Worm (Caenorhabditis elegans) whole organism, L3 larva: ENCODE measurements around the gene sek-3.

Source experiments
- R02D3.7 ChIP-seq: fragments of 150-350 bp; optimal IDR thresholded peaks from 2 replicates; lab custom pipeline; 2014; ENCODE audit warnings: missing biosample characterization, missing genetic modification characterization
- ZK546.5 ChIP-seq: sonication (generic microtip); optimal IDR thresholded peaks from 2 replicates; lab custom pipeline; 2017; ENCODE audit warnings: missing biosample characterization, missing genetic modification characterization
- ceh-16 ChIP-seq: sonication (generic microtip); optimal IDR thresholded peaks from 2 replicates; lab custom pipeline; 2017; ENCODE audit warnings: missing biosample characterization, missing genetic modification characterization
- ceh-28 ChIP-seq: fragments of 150-350 bp; optimal IDR thresholded peaks from 2 replicates; lab custom pipeline; 2014; ENCODE audit warnings: missing biosample characterization, missing genetic modification reagents, missing genetic modification characterization
- ceh-82 ChIP-seq: fragments of 150-350 bp; optimal IDR thresholded peaks from 2 replicates; lab custom pipeline; 2014; ENCODE audit warnings: missing biosample characterization, missing genetic modification characterization
- egl-27 ChIP-seq: sonication (generic microtip); optimal IDR thresholded peaks from 4 replicates; lab custom pipeline; 2017; ENCODE audit warnings: missing biosample characterization, missing genetic modification reagents, missing genetic modification characterization
- egl-5 ChIP-seq: fragments of 150-350 bp; optimal IDR thresholded peaks from 2 replicates; lab custom pipeline; 2017; ENCODE audit warnings: missing biosample characterization, missing genetic modification reagents, missing genetic modification characterization, inconsistent platforms
- elt-1 ChIP-seq: fragments of 150-350 bp; optimal IDR thresholded peaks from 2 replicates; lab custom pipeline; 2014; ENCODE audit warnings: missing biosample characterization, missing genetic modification characterization
- elt-2 ChIP-seq: sonication (generic microtip); optimal IDR thresholded peaks from 2 replicates; lab custom pipeline; 2016; ENCODE audit warnings: missing genetic modification reagents, mild to moderate bottlenecking, missing genetic modification characterization, missing compliant biosample characterization
- elt-3 ChIP-seq, 3 experiments: fragments of 150-350 bp in 1 of 3; sonication (generic microtip) in 2 of 3; optimal IDR thresholded peaks; 2 replicates in 2 of 3; 4 replicates in 1 of 3; lab custom pipeline; 2014 to 2017; ENCODE audit warnings: missing biosample characterization in 3 of 3, missing genetic modification characterization in 3 of 3
- fkh-10 ChIP-seq: sonication (generic microtip); optimal IDR thresholded peaks from 2 replicates; lab custom pipeline; 2017; ENCODE audit warnings: missing biosample characterization, missing genetic modification reagents, missing genetic modification characterization
- fkh-2 ChIP-seq: fragments of 150-350 bp; optimal IDR thresholded peaks from 2 replicates; lab custom pipeline; 2014; ENCODE audit warnings: missing biosample characterization, missing genetic modification reagents, missing genetic modification characterization
- fos-1 ChIP-seq: fragments of 150-350 bp; optimal IDR thresholded peaks from 2 replicates; lab custom pipeline; 2014; ENCODE audit warnings: missing biosample characterization, missing genetic modification characterization
- hmg-11 ChIP-seq: sonication (generic microtip); optimal IDR thresholded peaks from 2 replicates; lab custom pipeline; 2016; ENCODE audit warnings: missing genetic modification characterization, missing compliant biosample characterization
- jun-1 ChIP-seq: fragments of 150-350 bp; optimal IDR thresholded peaks from 2 replicates; lab custom pipeline; 2014; ENCODE audit warnings: missing biosample characterization, missing genetic modification reagents, missing genetic modification characterization
- lin-15B ChIP-seq: fragments of 150-350 bp; optimal IDR thresholded peaks from 2 replicates; lab custom pipeline; 2014; ENCODE audit warnings: missing biosample characterization, missing genetic modification characterization
- lin-39 ChIP-seq: fragments of 150-350 bp; optimal IDR thresholded peaks from 2 replicates; lab custom pipeline; 2018; ENCODE audit warnings: missing biosample characterization, missing genetic modification reagents, missing genetic modification characterization
- lsy-12 ChIP-seq: sonication (generic microtip); optimal IDR thresholded peaks from 2 replicates; lab custom pipeline; 2016; ENCODE audit warnings: mild to moderate bottlenecking, missing genetic modification characterization, missing compliant biosample characterization
- mml-1 ChIP-seq: fragments of 150-350 bp; sonication (generic microtip); optimal IDR thresholded peaks from 3 replicates; lab custom pipeline; 2014; ENCODE audit warnings: missing biosample characterization, missing genetic modification characterization
- nfya-1 ChIP-seq: sonication (generic microtip); optimal IDR thresholded peaks from 2 replicates; lab custom pipeline; 2017; ENCODE audit warnings: missing genetic modification characterization, mild to moderate bottlenecking, missing compliant biosample characterization, antibody characterized with exemption, moderate library complexity; ENCODE audit not compliant: insufficient read depth
- nhr-11 ChIP-seq: fragments of 150-350 bp; optimal IDR thresholded peaks from 2 replicates; lab custom pipeline; 2014; ENCODE audit warnings: missing biosample characterization, missing genetic modification characterization
- nhr-12 ChIP-seq: fragments of 150-350 bp; optimal IDR thresholded peaks from 2 replicates; lab custom pipeline; 2014; ENCODE audit warnings: missing biosample characterization, missing genetic modification characterization
- nhr-23 ChIP-seq: fragments of 150-350 bp; optimal IDR thresholded peaks from 2 replicates; lab custom pipeline; 2014; ENCODE audit warnings: missing biosample characterization, missing genetic modification reagents, missing genetic modification characterization
- nhr-25 ChIP-seq: sonication (generic microtip); optimal IDR thresholded peaks from 2 replicates; lab custom pipeline; 2017; ENCODE audit warnings: missing biosample characterization, missing genetic modification characterization
- nhr-43 ChIP-seq: sonication (generic microtip); optimal IDR thresholded peaks from 2 replicates; lab custom pipeline; 2016; ENCODE audit warnings: mild to moderate bottlenecking, missing genetic modification characterization, missing compliant biosample characterization; ENCODE audit not compliant: poor library complexity, severe bottlenecking
- nhr-76 ChIP-seq: fragments of 150-350 bp; sonication (generic microtip); optimal IDR thresholded peaks from 5 replicates; lab custom pipeline; 2014; ENCODE audit warnings: missing biosample characterization, missing genetic modification characterization
- nhr-77 ChIP-seq: fragments of 150-350 bp; optimal IDR thresholded peaks from 2 replicates; lab custom pipeline; 2014; ENCODE audit warnings: missing biosample characterization, missing genetic modification characterization
- pha-4 ChIP-seq: fragments of 150-350 bp; optimal IDR thresholded peaks from 2 replicates; lab custom pipeline; 2014; ENCODE audit warnings: missing biosample characterization, missing genetic modification reagents, missing genetic modification characterization
- pqm-1 ChIP-seq: fragments of 150-350 bp; optimal IDR thresholded peaks from 2 replicates; lab custom pipeline; 2017; ENCODE audit warnings: missing biosample characterization, missing genetic modification characterization, inconsistent platforms
- skn-1 ChIP-seq: fragments of 150-350 bp; optimal IDR thresholded peaks from 2 replicates; lab custom pipeline; 2014; ENCODE audit warnings: missing biosample characterization, missing genetic modification characterization
- snpc-4 ChIP-seq: fragments of 150-350 bp; optimal IDR thresholded peaks from 2 replicates; lab custom pipeline; 2014; ENCODE audit warnings: missing biosample characterization, missing genetic modification characterization
- tbx-2 ChIP-seq: sonication (generic microtip); optimal IDR thresholded peaks from 2 replicates; lab custom pipeline; 2016; ENCODE audit warnings: mild to moderate bottlenecking, missing genetic modification characterization, missing compliant biosample characterization
- unc-39 ChIP-seq: sonication (generic microtip); optimal IDR thresholded peaks from 4 replicates; lab custom pipeline; 2017; ENCODE audit warnings: missing biosample characterization, missing genetic modification characterization
- zag-1 ChIP-seq: fragments of 150-350 bp; optimal IDR thresholded peaks from 2 replicates; lab custom pipeline; 2014; ENCODE audit warnings: missing biosample characterization, missing genetic modification characterization
- ztf-11 ChIP-seq: fragments of 150-350 bp; optimal IDR thresholded peaks from 2 replicates; lab custom pipeline; 2014; ENCODE audit warnings: missing biosample characterization, missing genetic modification characterization
- ztf-4 ChIP-seq: fragments of 150-350 bp; optimal IDR thresholded peaks from 2 replicates; lab custom pipeline; 2014; ENCODE audit warnings: missing biosample characterization, missing genetic modification characterization

The sek-3 gene

ce11 chrX:5018062-5018653, 467 bp downstream of the sek-3 start:
- TF ChIP-seq pha-4 (tag; lab: Kevin White, UChicago) (peak; percentile 58), mml-1 (tag; lab: Kevin White, UChicago) (no peak), ceh-82 (tag; lab: Kevin White, UChicago) (no peak), zag-1 (tag; lab: Kevin White, UChicago) (no peak), skn-1 (no peak), tbx-2 (tag; lab: Kevin White, UChicago) (no peak), R02D3.7 (tag; lab: Kevin White, UChicago) (no peak), lsy-12 (no peak), nhr-11 (tag; lab: Kevin White, UChicago) (no peak), nhr-23 (tag; lab: Kevin White, UChicago) (peak; percentile 47), nhr-25 (tag; lab: Kevin White, UChicago) (peak; percentile 43), nhr-43 (tag; lab: Kevin White, UChicago) (no peak), ceh-28 (tag; lab: Kevin White, UChicago) (peak; percentile 58), ztf-4 (no peak), pqm-1 (tag; lab: Kevin White, UChicago) (peak; percentile 27), fkh-10 (GFP tag; lab: Kevin White, UChicago) (no peak), hmg-11 (tag; lab: Kevin White, UChicago) (no peak), ztf-11 (tag; lab: Kevin White, UChicago) (no peak), elt-2 (tag; lab: Kevin White, UChicago) (peak; percentile 56), nhr-12 (no peak), unc-39 (tag; lab: Kevin White, UChicago) (no peak), elt-1 (tag; lab: Kevin White, UChicago) (no peak), nhr-76 (tag; lab: Kevin White, UChicago) (no peak), egl-5 (tag; lab: Kevin White, UChicago) (no peak), nhr-77 (tag; lab: Kevin White, UChicago) (no peak), ZK546.5 (tag; lab: Kevin White, UChicago) (no peak), fkh-2 (tag; lab: Kevin White, UChicago) (no peak), nfya-1 (tag; lab: Kevin White, UChicago) (peak; percentile 19), ceh-16 (no peak), snpc-4 (tag; lab: Kevin White, UChicago) (peak; percentile 11), lin-39 (tag; lab: Kevin White, UChicago) (peak; percentile 31), elt-3 (tag; optimal IDR thresholded peaks at IDR 0.05; lab: Kevin White, UChicago) (no peak)
- TF ChIP-seq, all 47 proteins: peak for 9

ce11 chrX:5020996-5021395, 3.3 kb downstream of the sek-3 start, which contains the start of gene ZC449.2:
ZC449.2 (plus strand) TSS chrX:5021285.
- TF ChIP-seq ceh-28 (tag; lab: Kevin White, UChicago) (no peak), nhr-11 (tag; lab: Kevin White, UChicago) (no peak), lin-15B (no peak), zag-1 (tag; lab: Kevin White, UChicago) (no peak), egl-27 (tag; lab: Kevin White, UChicago) (no peak), tbx-2 (tag; lab: Kevin White, UChicago) (no peak), pqm-1 (tag; lab: Kevin White, UChicago) (peak; percentile 38)

- peak; percentile 48 for TF ChIP-seq elt-2 (tag; lab: Kevin White, UChicago)
- TF ChIP-seq hmg-11 (tag; lab: Kevin White, UChicago): peak; percentile 69
- peak; percentile 17 for TF ChIP-seq jun-1 (tag; lab: Kevin White, UChicago)
- peak; percentile 33 for TF ChIP-seq nhr-25 (tag; lab: Kevin White, UChicago)
- no peak for TF ChIP-seq fos-1
- TF ChIP-seq nhr-43 (tag; lab: Kevin White, UChicago): peak; percentile 78
- peak; percentile 59 for TF ChIP-seq lsy-12
- TF ChIP-seq elt-3 (tag; optimal IDR thresholded peaks at IDR 0.05; lab: Kevin White, UChicago): no peak
- TF ChIP-seq pqm-1 (tag; lab: Kevin White, UChicago): peak; percentile 12
- peak; percentile 31 for TF ChIP-seq lin-39 (tag; lab: Kevin White, UChicago)
- TF ChIP-seq nfya-1 (tag; lab: Kevin White, UChicago): peak; percentile 17
- TF ChIP-seq lin-15B: no peak
- no peak for TF ChIP-seq mml-1 (tag; lab: Kevin White, UChicago)
- peak; percentile 1 for TF ChIP-seq R02D3.7 (tag; lab: Kevin White, UChicago)
Observed at ce11 chrX:5022682-5023081, 5.0 kb downstream of the sek-3 start.
